Fruit fly (Drosophila melanogaster) whole organism, embryonic: ENCODE measurements around the gene CG4631.

Source experiments
- Adf1 ChIP-seq: fragments of 200-800 bp; sonication (Bioruptor generic); IDR thresholded peaks from 2 replicates; pipeline ENCODE4 v1.3.6; 2022; ENCODE audit warnings: missing biosample characterization, missing genetic modification characterization
- Atf3 ChIP-seq: fragments of 200-800 bp; sonication (Bioruptor generic); optimal IDR thresholded peaks from 3 replicates; lab custom pipeline; 2016; ENCODE audit warnings: missing biosample characterization, missing genetic modification characterization
- CG1024 ChIP-seq: fragments of 200-800 bp; sonication (Bioruptor generic); IDR thresholded peaks from 2 replicates; pipeline ENCODE4 v1.3.6; 2022; ENCODE audit warnings: missing biosample characterization, missing genetic modification characterization
- CG16779 ChIP-seq: fragments of 200-800 bp; sonication (Bioruptor generic); IDR thresholded peaks from 2 replicates; pipeline ENCODE4 v1.3.6; 2022; ENCODE audit warnings: missing biosample characterization, missing genetic modification characterization
- CG16815 ChIP-seq: fragments of 200-800 bp; sonication (Bioruptor generic); optimal IDR thresholded peaks from 3 replicates; lab custom pipeline; 2017; ENCODE audit warnings: missing biosample characterization, mild to moderate bottlenecking, missing genetic modification characterization
- CG16863 ChIP-seq: fragments of 200-800 bp; sonication (Bioruptor generic); optimal IDR thresholded peaks from 3 replicates; lab custom pipeline; 2016; ENCODE audit warnings: missing biosample characterization, missing genetic modification characterization
- CG17186 ChIP-seq: fragments of 200-800 bp; sonication (Bioruptor generic); optimal IDR thresholded peaks from 3 replicates; lab custom pipeline; 2017; ENCODE audit warnings: missing biosample characterization, missing genetic modification reagents, missing genetic modification characterization
- CG17361 ChIP-seq: fragments of 200-800 bp; sonication (Bioruptor generic); IDR thresholded peaks from 3 replicates; pipeline ENCODE4 v1.3.6; 2022; ENCODE audit warnings: missing biosample characterization, missing genetic modification characterization
- CG5180 ChIP-seq: fragments of 200-800 bp; sonication (Bioruptor generic); optimal IDR thresholded peaks from 3 replicates; lab custom pipeline; 2017; ENCODE audit warnings: missing biosample characterization, missing genetic modification characterization, mild to moderate bottlenecking, moderate library complexity, missing genetic modification reagents
- CG6683 ChIP-seq: fragments of 200-800 bp; sonication (Bioruptor generic); optimal IDR thresholded peaks from 2 replicates; lab custom pipeline; 2017; ENCODE audit warnings: missing biosample characterization, mild to moderate bottlenecking, missing genetic modification characterization, missing genetic modification reagents
- CG6689 ChIP-seq: fragments of 200-800 bp; sonication (Bioruptor generic); IDR thresholded peaks from 2 replicates; pipeline ENCODE4 v1.3.6; 2022; ENCODE audit warnings: missing biosample characterization, missing genetic modification characterization
- CG6854 ChIP-seq: fragments of 200-800 bp; sonication (Bioruptor generic); optimal IDR thresholded peaks from 3 replicates; lab custom pipeline; 2017; ENCODE audit warnings: missing biosample characterization, mild to moderate bottlenecking, missing genetic modification characterization
- CG7357 ChIP-seq: fragments of 200-800 bp; sonication (Bioruptor generic); IDR thresholded peaks from 3 replicates; pipeline ENCODE4 v1.3.6; 2022; ENCODE audit warnings: missing biosample characterization, missing genetic modification characterization
- CG8388 ChIP-seq: fragments of 200-800 bp; sonication (Bioruptor generic); optimal IDR thresholded peaks from 2 replicates; lab custom pipeline; 2019; ENCODE audit warnings: missing biosample characterization, mild to moderate bottlenecking, missing genetic modification characterization, moderate library complexity
- CG9609 ChIP-seq: fragments of 200-800 bp; sonication (Bioruptor generic); optimal IDR thresholded peaks from 3 replicates; lab custom pipeline; 2016; ENCODE audit warnings: missing biosample characterization, missing genetic modification characterization
- CrebB ChIP-seq: fragments of 200-800 bp; sonication (Bioruptor generic); optimal IDR thresholded peaks from 3 replicates; lab custom pipeline; 2018; ENCODE audit warnings: missing biosample characterization, mild to moderate bottlenecking, missing genetic modification characterization
- Dfd ChIP-seq, 2 experiments: fragments of >200 bp; optimal IDR thresholded peaks; 2 replicates each; lab custom pipeline; 2017; ENCODE audit warnings: missing biosample characterization in 2 of 2, missing genetic modification characterization in 2 of 2
- ERR ChIP-seq: fragments of 200-800 bp; sonication (Bioruptor generic); optimal IDR thresholded peaks from 2 replicates; lab custom pipeline; 2016; ENCODE audit warnings: missing biosample characterization, missing genetic modification characterization
- Eip74EF ChIP-seq, 2 experiments: fragments of 200-800 bp in 1 of 2; fragments of >200 bp in 1 of 2; sonication (Bioruptor generic) in 1 of 2; optimal IDR thresholded peaks; 2 replicates each; lab custom pipeline; 2017 to 2019; ENCODE audit warnings: missing biosample characterization in 2 of 2, missing genetic modification characterization in 2 of 2, mild to moderate bottlenecking in 1 of 2, moderate library complexity in 1 of 2
- Fer2 ChIP-seq: fragments of 200-800 bp; sonication (Bioruptor generic); optimal IDR thresholded peaks from 2 replicates; lab custom pipeline; 2018; ENCODE audit warnings: missing biosample characterization, mild to moderate bottlenecking, missing genetic modification characterization, moderate library complexity
- HLH54F ChIP-seq: fragments of 200-800 bp; sonication (Bioruptor generic); optimal IDR thresholded peaks from 3 replicates; lab custom pipeline; 2016; ENCODE audit warnings: missing biosample characterization, missing genetic modification characterization
- Hr78 ChIP-seq, 2 experiments: fragments of 200-800 bp in 1 of 2; fragments of >200 bp in 1 of 2; sonication (Bioruptor generic) in 1 of 2; optimal IDR thresholded peaks; 2 replicates each; lab custom pipeline; 2017 to 2019; ENCODE audit warnings: missing biosample characterization in 2 of 2, missing genetic modification characterization in 2 of 2, mild to moderate bottlenecking in 1 of 2, moderate library complexity in 1 of 2
- Lim3 ChIP-seq: fragments of 200-800 bp; sonication (Bioruptor generic); IDR thresholded peaks from 2 replicates; pipeline ENCODE4 v1.3.6; 2022; ENCODE audit warnings: missing biosample characterization, missing genetic modification characterization
- MTF-1 ChIP-seq: fragments of 200-800 bp; sonication (Bioruptor generic); optimal IDR thresholded peaks from 2 replicates; lab custom pipeline; 2018; ENCODE audit warnings: missing biosample characterization, mild to moderate bottlenecking, missing genetic modification characterization, borderline replicate concordance
- Med ChIP-seq: fragments of 200-800 bp; sonication (Bioruptor generic); peaks from one replicate; lab custom pipeline; 2016; ENCODE audit warnings: missing biosample characterization, missing genetic modification characterization, mild to moderate bottlenecking, inconsistent platforms, moderate library complexity
- Nf-YA ChIP-seq: fragments of 200-800 bp; sonication (Bioruptor generic); IDR thresholded peaks from 2 replicates; pipeline ENCODE4 v1.3.6; 2022; ENCODE audit warnings: missing biosample characterization, missing genetic modification characterization
- Oli ChIP-seq: fragments of 200-800 bp; sonication (Bioruptor generic); optimal IDR thresholded peaks from 2 replicates; lab custom pipeline; 2018; ENCODE audit warnings: missing biosample characterization, mild to moderate bottlenecking, missing genetic modification characterization, moderate library complexity
- Sox100B ChIP-seq: fragments of 200-800 bp; sonication (Bioruptor generic); optimal IDR thresholded peaks from 3 replicates; lab custom pipeline; 2018; ENCODE audit warnings: missing biosample characterization, mild to moderate bottlenecking, missing genetic modification characterization
- Spps ChIP-seq: fragments of 200-800 bp; sonication (Bioruptor generic); optimal IDR thresholded peaks from 2 replicates; lab custom pipeline; 2018; ENCODE audit warnings: missing biosample characterization, mild to moderate bottlenecking, missing genetic modification characterization
- Sry-β ChIP-seq: fragments of 200-800 bp; sonication (Bioruptor generic); optimal IDR thresholded peaks from 2 replicates; lab custom pipeline; 2018; ENCODE audit warnings: missing biosample characterization, mild to moderate bottlenecking, missing genetic modification characterization, moderate library complexity
- Ssrp ChIP-seq: fragments of 200-800 bp; sonication (Bioruptor generic); optimal IDR thresholded peaks from 2 replicates; lab custom pipeline; 2018; ENCODE audit warnings: missing biosample characterization, mild to moderate bottlenecking, missing genetic modification characterization, moderate library complexity
- TFAM ChIP-seq: fragments of 200-800 bp; sonication (Bioruptor generic); optimal IDR thresholded peaks from 2 replicates; lab custom pipeline; 2017; ENCODE audit warnings: missing biosample characterization, missing genetic modification characterization, inconsistent platforms
- Xrp1 ChIP-seq: fragments of 200-800 bp; sonication (Bioruptor generic); IDR thresholded peaks from 2 replicates; pipeline ENCODE4 v1.3.6; 2022; ENCODE audit warnings: missing biosample characterization, missing genetic modification characterization
- bbx ChIP-seq: fragments of 200-800 bp; sonication (Bioruptor generic); IDR thresholded peaks from 2 replicates; pipeline ENCODE4 v1.3.6; 2022; ENCODE audit warnings: missing biosample characterization, missing genetic modification characterization; ENCODE audit not compliant: partially characterized antibody
- corto ChIP-seq: fragments of 200-800 bp; sonication (Bioruptor generic); optimal IDR thresholded peaks from 2 replicates; lab custom pipeline; 2016; ENCODE audit warnings: missing biosample characterization, mild to moderate bottlenecking, missing genetic modification characterization, moderate library complexity
- crc ChIP-seq: fragments of 200-800 bp; sonication (Bioruptor generic); optimal IDR thresholded peaks from 2 replicates; lab custom pipeline; 2016; ENCODE audit warnings: missing biosample characterization, missing genetic modification characterization
- croc ChIP-seq: fragments of 200-800 bp; sonication (Bioruptor generic); conservative IDR thresholded peaks from 3 replicates; pipeline ENCODE4 v1.3.6; 2022; ENCODE audit warnings: missing biosample characterization, missing genetic modification characterization
- h ChIP-seq: fragments of >200 bp; optimal IDR thresholded peaks from 2 replicates; lab custom pipeline; 2017
- hth ChIP-seq: fragments of >200 bp; optimal IDR thresholded peaks from 2 replicates; lab custom pipeline; 2017; ENCODE audit warnings: inconsistent platforms
- kah ChIP-seq: fragments of 200-800 bp; sonication (Bioruptor generic); optimal IDR thresholded peaks from 2 replicates; lab custom pipeline; 2018; ENCODE audit warnings: missing biosample characterization, mild to moderate bottlenecking, missing genetic modification characterization
- ken ChIP-seq: fragments of 200-800 bp; sonication (Bioruptor generic); IDR thresholded peaks from 3 replicates; pipeline ENCODE4 v1.3.6; 2022; ENCODE audit warnings: missing biosample characterization, missing genetic modification characterization
- lilli ChIP-seq: fragments of 200-800 bp; sonication (Bioruptor generic); optimal IDR thresholded peaks from 3 replicates; lab custom pipeline; 2016; ENCODE audit warnings: missing biosample characterization, missing genetic modification characterization
- luna ChIP-seq: fragments of 200-800 bp; sonication (Bioruptor generic); optimal IDR thresholded peaks from 2 replicates; lab custom pipeline; 2016; ENCODE audit warnings: missing biosample characterization, missing genetic modification characterization
- pb ChIP-seq: fragments of 200-800 bp; sonication (Bioruptor generic); optimal IDR thresholded peaks from 3 replicates; lab custom pipeline; 2016; ENCODE audit warnings: missing biosample characterization, missing genetic modification characterization
- phol ChIP-seq: fragments of 200-800 bp; sonication (Bioruptor generic); optimal IDR thresholded peaks from 3 replicates; lab custom pipeline; 2018; ENCODE audit warnings: missing biosample characterization, mild to moderate bottlenecking, missing genetic modification characterization, moderate library complexity
- pum ChIP-seq: fragments of 200-800 bp; sonication (Bioruptor generic); optimal IDR thresholded peaks from 2 replicates; lab custom pipeline; 2016; ENCODE audit warnings: missing biosample characterization, missing genetic modification characterization
- row ChIP-seq: fragments of 200-800 bp; sonication (Bioruptor generic); IDR thresholded peaks from 3 replicates; pipeline ENCODE4 v1.3.6; 2022; ENCODE audit warnings: missing biosample characterization, missing genetic modification characterization
- slbo ChIP-seq: fragments of 200-800 bp; sonication (Bioruptor generic); IDR thresholded peaks from 2 replicates; pipeline ENCODE4 v1.3.6; 2022; ENCODE audit warnings: missing biosample characterization, missing genetic modification characterization
- so ChIP-seq: fragments of 200-800 bp; sonication (Bioruptor generic); IDR thresholded peaks from 3 replicates; pipeline ENCODE4 v1.3.6; 2022; ENCODE audit warnings: missing biosample characterization, missing genetic modification characterization
- zen ChIP-seq: fragments of 200-800 bp; sonication (Bioruptor generic); optimal IDR thresholded peaks from 3 replicates; lab custom pipeline; 2018; ENCODE audit warnings: missing biosample characterization, mild to moderate bottlenecking, missing genetic modification characterization, moderate library complexity

Gene CG4631

DNA sequence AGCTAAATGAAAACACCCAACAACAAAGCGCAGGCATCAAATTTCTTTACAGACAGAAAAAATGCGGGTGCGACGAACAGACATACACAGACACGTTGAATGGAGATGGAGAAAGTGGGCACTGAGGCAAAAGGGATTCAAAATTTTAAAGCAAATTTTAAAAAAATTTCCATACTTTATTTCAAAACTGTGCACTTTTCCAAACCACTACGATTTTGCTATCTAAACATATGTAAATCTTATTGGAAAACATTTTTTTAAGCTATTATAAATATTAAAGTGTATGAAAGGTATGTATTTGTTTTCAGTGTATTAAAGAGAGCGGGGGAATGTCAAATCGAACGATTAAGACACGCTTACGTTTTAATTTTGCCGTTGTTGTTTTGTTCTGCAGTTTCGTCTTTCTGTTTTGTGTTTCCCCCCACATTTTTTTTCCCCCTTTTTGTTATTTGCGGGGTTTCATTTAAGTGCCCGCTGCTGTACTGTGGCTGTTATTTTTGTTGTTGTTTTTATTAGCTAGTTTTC lies 13.3 kb downstream of the CG4631 start (continued):
- TF ChIP-seq Hr78 (GFP tag; optimal IDR thresholded peaks at IDR 0.05; lab: Kevin White, UChicago) (peak in 1 of 2 experiments; percentile 63), croc (GFP tag; lab: Robert Waterston, UW) (peak; percentile 81), Oli (peak; percentile 66), Adf1 (no peak), pum (GFP tag; lab: Kevin White, UChicago) (peak; percentile 36), CG5180 (peak; percentile 63), CG16815 (GFP tag; lab: Kevin White, UChicago) (peak; percentile 24), Dfd (GFP tag; optimal IDR thresholded peaks at IDR 0.05; lab: Kevin White, UChicago) (no peak), CG9609 (no peak), Sry-β (GFP tag; lab: Kevin White, UChicago) (no peak), Fer2 (peak; percentile 1), CG8388 (GFP tag; lab: Kevin White, UChicago) (peak; percentile 90), Xrp1 (GFP tag; lab: Robert Waterston, UW) (peak; percentile 90), TFAM (GFP tag; lab: Kevin White, UChicago) (peak; percentile 44), CG16863 (GFP tag; lab: Kevin White, UChicago) (peak; percentile 46), luna (GFP tag; lab: Kevin White, UChicago) (no peak), CG1024 (GFP tag; lab: Robert Waterston, UW) (peak; percentile 51; the same call in 1 of the 2 replicates), Sox100B (GFP tag; lab: Kevin White, UChicago) (peak; percentile 87), CG6683 (GFP tag; lab: Kevin White, UChicago) (peak; percentile 46), ERR (GFP tag; lab: Kevin White, UChicago) (no peak), CG17186 (no peak), pb (GFP tag; lab: Kevin White, UChicago) (no peak), h (lab: Kevin White, UChicago) (no peak), CG6854 (no peak), Ssrp (tag; lab: Kevin White, UChicago) (peak; percentile 90), CG6689 (GFP tag; lab: Robert Waterston, UW) (peak; percentile 83), HLH54F (GFP tag; lab: Kevin White, UChicago) (peak; percentile 43), Atf3 (GFP tag; lab: Kevin White, UChicago) (no peak), zen (tag; lab: Kevin White, UChicago) (peak; percentile 75), row (peak; percentile 74), CG17361 (GFP tag; lab: Robert Waterston, UW) (peak; percentile 93), phol (tag; lab: Kevin White, UChicago) (peak; percentile 92), ken (GFP tag; lab: Robert Waterston, UW) (peak; percentile 71; the same call in 2 of the 3 replicates), hth (no peak), so (GFP tag; lab: Robert Waterston, UW) (peak; percentile 45; the same call in 1 of the 3 replicates), MTF-1 (GFP tag; lab: Kevin White, UChicago) (peak; percentile 42), Lim3 (no peak), Eip74EF (GFP tag; optimal IDR thresholded peaks at IDR 0.05; lab: Kevin White, UChicago) (peak in 1 of 2 experiments; percentile 86), CG7357 (GFP tag; lab: Robert Waterston, UW) (peak; percentile 52; the same call in 2 of the 3 replicates), slbo (GFP tag; lab: Robert Waterston, UW) (peak; percentile 52), kah (GFP tag; lab: Kevin White, UChicago) (peak; percentile 54), CG16779 (GFP tag; lab: Robert Waterston, UW) (no peak), Nf-YA (GFP tag; lab: Robert Waterston, UW) (peak; percentile 64; the same call in 1 of the 2 replicates), Med (GFP tag; lab: Kevin White, UChicago) (peak; percentile 83), Spps (peak; percentile 85), lilli (GFP tag; lab: Kevin White, UChicago) (peak; percentile 56), bbx (no peak), corto (peak; percentile 80), CrebB (tag; lab: Kevin White, UChicago) (no peak), crc (GFP tag; lab: Kevin White, UChicago) (peak; percentile 32)
